Worm (Caenorhabditis elegans) whole organism, L1 larva: Measurements from ENCODE around the gene F13D12.8.

Source experiments
- C16A3.4 ChIP-seq: fragments of 150-350 bp; optimal IDR thresholded peaks from 2 replicates; lab custom pipeline; 2014; ENCODE audit warnings: missing biosample characterization, missing genetic modification characterization
- C34B4.2 ChIP-seq: sonication (generic microtip); optimal IDR thresholded peaks from 2 replicates; lab custom pipeline; 2017; ENCODE audit warnings: mild to moderate bottlenecking, missing genetic modification characterization, missing compliant biosample characterization
- Y116A8C.19 ChIP-seq: sonication (generic microtip); optimal IDR thresholded peaks from 2 replicates; lab custom pipeline; 2016; ENCODE audit warnings: missing compliant biosample characterization, missing genetic modification characterization, borderline replicate concordance
- aha-1 ChIP-seq: fragments of 150-350 bp; optimal IDR thresholded peaks from 2 replicates; lab custom pipeline; 2014; ENCODE audit warnings: missing biosample characterization, missing genetic modification characterization
- ama-1 ChIP-seq: fragments of 150-350 bp; optimal IDR thresholded peaks from 2 replicates; lab custom pipeline; 2014
- ceh-63 ChIP-seq: fragments of 200-800 bp; sonication (Bioruptor generic); optimal IDR thresholded peaks from 2 replicates; lab custom pipeline; 2018; ENCODE audit warnings: mild to moderate bottlenecking, missing genetic modification characterization, missing compliant biosample characterization
- ceh-8 ChIP-seq: fragments of 200-800 bp; sonication (Bioruptor generic); optimal IDR thresholded peaks from 2 replicates; lab custom pipeline; 2018; ENCODE audit warnings: mild to moderate bottlenecking, missing genetic modification characterization, moderate library complexity, missing compliant biosample characterization
- ceh-88 ChIP-seq: fragments of 200-800 bp; sonication (Bioruptor generic); IDR thresholded peaks from 2 replicates; pipeline ENCODE4 v1.3.6; 2022; ENCODE audit warnings: missing genetic modification characterization, missing compliant biosample characterization
- ces-1 ChIP-seq: fragments of 150-350 bp; optimal IDR thresholded peaks from 2 replicates; lab custom pipeline; 2014; ENCODE audit warnings: missing biosample characterization, missing genetic modification reagents, missing genetic modification characterization
- efl-3 ChIP-seq: fragments of 200-800 bp; sonication (Bioruptor generic); optimal IDR thresholded peaks from 2 replicates; lab custom pipeline; 2018; ENCODE audit warnings: mild to moderate bottlenecking, missing genetic modification characterization, missing compliant biosample characterization
- egl-27 ChIP-seq, 2 experiments: fragments of 150-350 bp in 1 of 2; sonication (generic microtip); optimal IDR thresholded peaks; 3 replicates each; lab custom pipeline; 2017 to 2018; ENCODE audit warnings: missing biosample characterization in 2 of 2, missing genetic modification characterization in 2 of 2, missing genetic modification reagents in 2 of 2
- ets-5 ChIP-seq: fragments of 200-800 bp; sonication (Bioruptor generic); IDR thresholded peaks from 2 replicates; pipeline ENCODE4 v1.3.6; 2022; ENCODE audit warnings: missing genetic modification characterization, missing compliant biosample characterization
- fkh-4 ChIP-seq: sonication (generic microtip); optimal IDR thresholded peaks from 2 replicates; lab custom pipeline; 2016; ENCODE audit warnings: missing compliant biosample characterization, missing genetic modification characterization, borderline replicate concordance
- fos-1 ChIP-seq: fragments of 150-350 bp; optimal IDR thresholded peaks from 2 replicates; lab custom pipeline; 2014; ENCODE audit warnings: missing biosample characterization, missing genetic modification characterization
- hlh-4 ChIP-seq: sonication (generic microtip); optimal IDR thresholded peaks from 2 replicates; lab custom pipeline; 2016; ENCODE audit warnings: mild to moderate bottlenecking, missing genetic modification characterization, missing compliant biosample characterization
- hpl-2 ChIP-seq: fragments of 150-350 bp; optimal IDR thresholded peaks from 2 replicates; lab custom pipeline; 2014; ENCODE audit warnings: missing biosample characterization, missing genetic modification reagents, missing genetic modification characterization
- irx-1 ChIP-seq: sonication (generic microtip); optimal IDR thresholded peaks from 2 replicates; lab custom pipeline; 2016; ENCODE audit warnings: missing genetic modification characterization, missing compliant biosample characterization
- jun-1 ChIP-seq: fragments of 150-350 bp; optimal IDR thresholded peaks from 2 replicates; lab custom pipeline; 2014; ENCODE audit warnings: missing biosample characterization, missing genetic modification reagents, missing genetic modification characterization
- lin-13 ChIP-seq: fragments of 150-350 bp; optimal IDR thresholded peaks from 2 replicates; lab custom pipeline; 2014; ENCODE audit warnings: missing biosample characterization, missing genetic modification reagents, missing genetic modification characterization
- lin-14 ChIP-seq: fragments of 200-800 bp; sonication (Bioruptor generic); optimal IDR thresholded peaks from 2 replicates; lab custom pipeline; 2018; ENCODE audit warnings: mild to moderate bottlenecking, missing genetic modification characterization, moderate library complexity, missing compliant biosample characterization
- lin-35 ChIP-seq, 2 experiments: fragments of 150-350 bp; optimal IDR thresholded peaks; 2 replicates each; lab custom pipeline; 2014; ENCODE audit warnings: missing biosample characterization in 2 of 2, missing genetic modification characterization in 2 of 2, missing genetic modification reagents in 2 of 2
- lir-3 ChIP-seq: sonication (generic microtip); optimal IDR thresholded peaks from 2 replicates; lab custom pipeline; 2016; ENCODE audit warnings: mild to moderate bottlenecking, missing genetic modification characterization, moderate library complexity, missing compliant biosample characterization; ENCODE audit not compliant: poor library complexity
- lsy-2 ChIP-seq, 2 experiments: fragments of 150-350 bp; optimal IDR thresholded peaks; 2 replicates each; lab custom pipeline; 2014; ENCODE audit warnings: missing biosample characterization in 2 of 2, missing genetic modification characterization in 2 of 2
- mab-9 ChIP-seq: fragments of 200-800 bp; sonication (Bioruptor generic); IDR thresholded peaks from 2 replicates; pipeline ENCODE4 v1.3.6; 2022; ENCODE audit warnings: missing genetic modification reagents, missing genetic modification characterization, missing compliant biosample characterization
- mef-2 ChIP-seq: fragments of 150-350 bp; optimal IDR thresholded peaks from 2 replicates; lab custom pipeline; 2014; ENCODE audit warnings: missing biosample characterization, missing genetic modification characterization
- mep-1 ChIP-seq: fragments of 150-350 bp; optimal IDR thresholded peaks from 2 replicates; lab custom pipeline; 2014; ENCODE audit warnings: missing biosample characterization, missing genetic modification characterization
- nhr-12 ChIP-seq: sonication (generic microtip); optimal IDR thresholded peaks from 2 replicates; lab custom pipeline; 2017; ENCODE audit warnings: missing biosample characterization, missing genetic modification characterization
- nhr-19 ChIP-seq: fragments of 200-800 bp; sonication (Bioruptor generic); conservative IDR thresholded peaks from 2 replicates; pipeline ENCODE4 v1.3.6; 2022; ENCODE audit warnings: missing genetic modification characterization, missing compliant biosample characterization
- nhr-28 ChIP-seq: fragments of 150-350 bp; optimal IDR thresholded peaks from 2 replicates; lab custom pipeline; 2014; ENCODE audit warnings: missing biosample characterization, missing genetic modification characterization
- nhr-47 ChIP-seq: sonication (generic microtip); optimal IDR thresholded peaks from 2 replicates; lab custom pipeline; 2016; ENCODE audit warnings: mild to moderate bottlenecking, missing genetic modification characterization, moderate library complexity, missing compliant biosample characterization
- nhr-71 ChIP-seq: sonication (generic microtip); optimal IDR thresholded peaks from 2 replicates; lab custom pipeline; 2016; ENCODE audit warnings: mild to moderate bottlenecking, missing genetic modification characterization, moderate library complexity, missing compliant biosample characterization
- nhr-77 ChIP-seq: fragments of 150-350 bp; optimal IDR thresholded peaks from 2 replicates; lab custom pipeline; 2014; ENCODE audit warnings: missing biosample characterization, missing genetic modification characterization
- nhr-85 ChIP-seq: sonication (generic microtip); peaks from one replicate; lab custom pipeline; 2016; ENCODE audit warnings: missing genetic modification characterization, inconsistent platforms, missing compliant biosample characterization
- rnt-1 ChIP-seq: sonication (generic microtip); optimal IDR thresholded peaks from 2 replicates; lab custom pipeline; 2016; ENCODE audit warnings: mild to moderate bottlenecking, missing genetic modification characterization, moderate library complexity, missing compliant biosample characterization
- snpc-4 ChIP-seq: fragments of 150-350 bp; optimal IDR thresholded peaks from 2 replicates; lab custom pipeline; 2014; ENCODE audit warnings: missing biosample characterization, missing genetic modification characterization
- sup-37 ChIP-seq: fragments of 200-800 bp; sonication (Bioruptor generic); optimal IDR thresholded peaks from 2 replicates; lab custom pipeline; 2018; ENCODE audit warnings: mild to moderate bottlenecking, missing genetic modification characterization, missing compliant biosample characterization
- tbx-2 ChIP-seq: sonication (generic microtip); optimal IDR thresholded peaks from 2 replicates; lab custom pipeline; 2016; ENCODE audit warnings: missing genetic modification characterization, missing compliant biosample characterization
- tlp-1 ChIP-seq: fragments of 150-350 bp; optimal IDR thresholded peaks from 2 replicates; lab custom pipeline; 2014; ENCODE audit warnings: missing biosample characterization, missing genetic modification characterization
- unc-130 ChIP-seq: fragments of 150-350 bp; optimal IDR thresholded peaks from 2 replicates; lab custom pipeline; 2017; ENCODE audit warnings: missing biosample characterization, missing genetic modification characterization, inconsistent platforms
- unc-30 ChIP-seq: sonication (generic microtip); optimal IDR thresholded peaks from 2 replicates; lab custom pipeline; 2017; ENCODE audit warnings: missing biosample characterization, missing genetic modification characterization
- unc-62 ChIP-seq: fragments of 150-350 bp; optimal IDR thresholded peaks from 2 replicates; lab custom pipeline; 2014; ENCODE audit warnings: missing biosample characterization, missing genetic modification reagents, missing genetic modification characterization
- unc-86 ChIP-seq: sonication (generic microtip); optimal IDR thresholded peaks from 2 replicates; lab custom pipeline; 2016; ENCODE audit warnings: missing genetic modification characterization, missing compliant biosample characterization
- unc-98 ChIP-seq: fragments of 200-800 bp; sonication (Bioruptor generic); IDR thresholded peaks from 2 replicates; pipeline ENCODE4 v1.3.6; 2022; ENCODE audit warnings: missing genetic modification characterization, missing compliant biosample characterization
- zag-1 ChIP-seq: fragments of 150-350 bp; optimal IDR thresholded peaks from 2 replicates; lab custom pipeline; 2014; ENCODE audit warnings: missing biosample characterization, missing genetic modification characterization
- zip-4 ChIP-seq: fragments of 200-800 bp; sonication (Bioruptor generic); optimal IDR thresholded peaks from 2 replicates; lab custom pipeline; 2018; ENCODE audit warnings: mild to moderate bottlenecking, missing genetic modification characterization, moderate library complexity, missing compliant biosample characterization
- ztf-11 ChIP-seq, 2 experiments: sonication (generic microtip); optimal IDR thresholded peaks; 2 replicates each; lab custom pipeline; 2016 to 2017; ENCODE audit warnings: missing genetic modification characterization in 2 of 2, missing biosample characterization in 1 of 2, missing compliant biosample characterization in 1 of 2
- ztf-4 ChIP-seq: fragments of 150-350 bp; optimal IDR thresholded peaks from 2 replicates; lab custom pipeline; 2014; ENCODE audit warnings: missing biosample characterization, missing genetic modification characterization

The F13D12.8 gene

ce11 chrII:11737347-11737746 is 5.0 kb upstream of the F13D12.8 start (continued):
- TF ChIP-seq zag-1 (tag; lab: Kevin White, UChicago) = no peak
- TF ChIP-seq C16A3.4 = no peak
- no peak for TF ChIP-seq hpl-2 (GFP tag; lab: Kevin White, UChicago)
- no peak for TF ChIP-seq Y116A8C.19
- TF ChIP-seq nhr-77 (tag; lab: Kevin White, UChicago) = no peak
- TF ChIP-seq efl-3 (GFP tag; lab: Kevin White, UChicago) = no peak
- no peak for TF ChIP-seq nhr-12 (tag; lab: Kevin White, UChicago)
- TF ChIP-seq mab-9 (GFP tag; lab: Robert Waterston, UW) = no peak
- no peak for TF ChIP-seq ama-1 (lab: Kevin White, UChicago)
- TF ChIP-seq zip-4 = no peak
- TF ChIP-seq unc-86 (tag; lab: Kevin White, UChicago) = no peak
- TF ChIP-seq ces-1 (GFP tag; lab: Kevin White, UChicago) = no peak
- no peak for TF ChIP-seq lin-13
- peak; percentile 74 for TF ChIP-seq nhr-71 (tag; lab: Kevin White, UChicago)
- no peak for TF ChIP-seq ztf-11 (tag; optimal IDR thresholded peaks at IDR 0.05; lab: Kevin White, UChicago)
- TF ChIP-seq hlh-4 (tag; lab: Kevin White, UChicago) = no peak
- no peak for TF ChIP-seq nhr-28 (tag; lab: Kevin White, UChicago)
- peak; percentile 23 for TF ChIP-seq lir-3 (tag; lab: Kevin White, UChicago)
- TF ChIP-seq unc-130 (tag; lab: Kevin White, UChicago) = no peak
- no peak for TF ChIP-seq C34B4.2
- TF ChIP-seq fkh-4 (tag; lab: Kevin White, UChicago) = no peak
- TF ChIP-seq ceh-88 (GFP tag; lab: Robert Waterston, UW) = no peak
- peak; percentile 41; the same call in 1 of the 2 replicates for TF ChIP-seq nhr-19 (GFP tag; lab: Robert Waterston, UW)
- no peak for TF ChIP-seq egl-27 (tag; optimal IDR thresholded peaks at IDR 0.05; lab: Kevin White, UChicago)
- TF ChIP-seq tbx-2 (tag; lab: Kevin White, UChicago) = peak; percentile 57
- TF ChIP-seq ceh-63 (GFP tag; lab: Kevin White, UChicago) = no peak
- TF ChIP-seq unc-62 = no peak
- no peak for TF ChIP-seq ceh-8
- no peak for TF ChIP-seq mef-2
- TF ChIP-seq ztf-4 (tag; lab: Kevin White, UChicago) = peak; percentile 69
- no peak for TF ChIP-seq unc-98
- no peak for TF ChIP-seq sup-37 (GFP tag; lab: Kevin White, UChicago)
- TF ChIP-seq tlp-1 = no peak
- TF ChIP-seq lsy-2 (tag; optimal IDR thresholded peaks at IDR 0.05; lab: Kevin White, UChicago) = peak; percentile 41 to 53
- TF ChIP-seq snpc-4 = no peak
- peak; percentile 60 for TF ChIP-seq mep-1 (tag; lab: Kevin White, UChicago)
- peak; percentile 16 for TF ChIP-seq nhr-47 (tag; lab: Kevin White, UChicago)
- TF ChIP-seq fos-1 (tag; lab: Kevin White, UChicago) = no peak
- TF ChIP-seq irx-1 (tag; lab: Kevin White, UChicago) = no peak
- peak; percentile 20 for TF ChIP-seq rnt-1
- TF ChIP-seq aha-1 (tag; lab: Kevin White, UChicago) = no peak
- no peak for TF ChIP-seq jun-1 (tag; lab: Kevin White, UChicago)
- TF ChIP-seq unc-30 (tag; lab: Kevin White, UChicago) = no peak
- TF ChIP-seq ets-5 = no peak
- TF ChIP-seq lin-35 (GFP tag; optimal IDR thresholded peaks at IDR 0.05; lab: Kevin White, UChicago) = peak in 1 of 2 experiments; percentile 47

- TF ChIP-seq lin-14 (GFP tag; lab: Kevin White, UChicago) = peak; percentile 44
- TF ChIP-seq nhr-85 = peak; percentile 29
- TF ChIP-seq Y116A8C.19 = no peak
- TF ChIP-seq, all 84 proteins: peak for 2
These were observed 1.5 kb upstream of the F13D12.8 start for ce11 chrII:11733850-11734249.
